Fruit fly (Drosophila melanogaster): ENCODE data around the gene Men.

Gene Men

dm6 chr3R:12719627-12720343 lies 2.5 kb downstream of the Men start (continued):
- TF ChIP-seq CG6854 (GFP tag; optimal IDR thresholded peaks at IDR 0.05) (peak; percentile 55), CG7368 (GFP tag; optimal IDR thresholded peaks at IDR 0.05) (peak; percentile 33), Hr38 (GFP tag; optimal IDR thresholded peaks at IDR 0.05) (no peak), ss (GFP tag; optimal IDR thresholded peaks at IDR 0.05) (peak; percentile 49), Eip78C (GFP tag) (peak; percentile 80), CG1621 (tag; optimal IDR thresholded peaks at IDR 0.05) (peak; percentile 13), Hr39 (GFP tag; optimal IDR thresholded peaks at IDR 0.05) (peak; percentile 21), vri (GFP tag; optimal IDR thresholded peaks at IDR 0.05) (peak; percentile 46), Met (GFP tag; optimal IDR thresholded peaks at IDR 0.05) (peak; percentile 28), fkh (GFP tag; optimal IDR thresholded peaks at IDR 0.05) (no peak), Sox15 (GFP tag; optimal IDR thresholded peaks at IDR 0.05) (no peak), CG3919 (GFP tag; optimal IDR thresholded peaks at IDR 0.05) (peak; percentile 63), CG11902 (GFP tag; optimal IDR thresholded peaks at IDR 0.05) (peak; percentile 25), CG9139 (GFP tag; optimal IDR thresholded peaks at IDR 0.05) (peak; percentile 22), dac (GFP tag; optimal IDR thresholded peaks at IDR 0.05) (no peak), lz (GFP tag; optimal IDR thresholded peaks at IDR 0.05) (peak; percentile 38), Gug (GFP tag; IDR thresholded peaks at IDR 0.05) (no peak), CG6808 (GFP tag; optimal IDR thresholded peaks at IDR 0.05) (peak; percentile 50)

- TF ChIP-seq spab (GFP tag; optimal IDR thresholded peaks at IDR 0.05) (no peak), salr (GFP tag; optimal IDR thresholded peaks at IDR 0.05) (no peak), CG15336 (GFP tag; IDR thresholded peaks at IDR 0.05) (0 out of 2 replicates have a peak, but pooled peaks have one; percentile 1), CG8119 (GFP tag; IDR thresholded peaks at IDR 0.05) (0 out of 3 replicates have a peak, but pooled peaks have one; percentile 6)
These were observed 3.7 kb downstream of the Men start for dm6 chr3R:12718536-12719033.

- TF ChIP-seq Sox14 (GFP tag; optimal IDR thresholded peaks at IDR 0.05), result peak; percentile 6
- peak; percentile 17 for TF ChIP-seq Eip75B (GFP tag; optimal IDR thresholded peaks at IDR 0.05)
- peak; percentile 21 for TF ChIP-seq achi (GFP tag; optimal IDR thresholded peaks at IDR 0.05)
- TF ChIP-seq Smox (GFP tag; optimal IDR thresholded peaks at IDR 0.05), result peak; percentile 38
- no peak for TF ChIP-seq CG6854 (GFP tag; optimal IDR thresholded peaks at IDR 0.05)
- TF ChIP-seq Sox15 (GFP tag; optimal IDR thresholded peaks at IDR 0.05), result no peak
- no peak for TF ChIP-seq CG4318 (GFP tag; optimal IDR thresholded peaks at IDR 0.05)
- TF ChIP-seq CG9139 (GFP tag; optimal IDR thresholded peaks at IDR 0.05), result peak; percentile 16
- TF ChIP-seq CG8632 (GFP tag; optimal IDR thresholded peaks at IDR 0.05), result peak; percentile 2
- TF ChIP-seq Sox102F (GFP tag; optimal IDR thresholded peaks at IDR 0.05), result no peak
- TF ChIP-seq CG3919 (GFP tag; optimal IDR thresholded peaks at IDR 0.05), result peak; percentile 26
- TF ChIP-seq fkh (GFP tag; optimal IDR thresholded peaks at IDR 0.05), result peak; percentile 65
- TF ChIP-seq CG32006 (GFP tag; optimal IDR thresholded peaks at IDR 0.05), result peak; percentile 61
- peak; percentile 62 for TF ChIP-seq vri (GFP tag; optimal IDR thresholded peaks at IDR 0.05)
- no peak for TF ChIP-seq net (GFP tag; optimal IDR thresholded peaks at IDR 0.05)
- peak; percentile 38 for TF ChIP-seq lz (GFP tag; optimal IDR thresholded peaks at IDR 0.05)
- no peak for TF ChIP-seq CG11762 (GFP tag; optimal IDR thresholded peaks at IDR 0.05; ENCODE audit: insufficient read depth)
- TF ChIP-seq CG31627 (GFP tag; optimal IDR thresholded peaks at IDR 0.05), result peak; percentile 40
- no peak for TF ChIP-seq Ets96B (tag; optimal IDR thresholded peaks at IDR 0.05)
- TF ChIP-seq salr (GFP tag; optimal IDR thresholded peaks at IDR 0.05), result peak in 1 of 2 experiments; percentile 36
- TF ChIP-seq Lpt (GFP tag; optimal IDR thresholded peaks at IDR 0.05), result no peak
- peak; percentile 50 for TF ChIP-seq esn (GFP tag; optimal IDR thresholded peaks at IDR 0.05)
- TF ChIP-seq spab (GFP tag; optimal IDR thresholded peaks at IDR 0.05), result no peak
- TF ChIP-seq svp (GFP tag), result peak; percentile 87
- TF ChIP-seq CG15336 (GFP tag; IDR thresholded peaks at IDR 0.05), result peak; percentile 52; the same call in 1 of the 2 replicates
- TF ChIP-seq CG10631 (GFP tag; optimal IDR thresholded peaks at IDR 0.05), result peak; percentile 51
- peak; percentile 4 for TF ChIP-seq topi (GFP tag; optimal IDR thresholded peaks at IDR 0.05)
- TF ChIP-seq Met (GFP tag; optimal IDR thresholded peaks at IDR 0.05), result peak; percentile 54
- TF ChIP-seq Gug (GFP tag; IDR thresholded peaks at IDR 0.05), result peak; percentile 53
- TF ChIP-seq dac (GFP tag; optimal IDR thresholded peaks at IDR 0.05), result no peak
- peak; percentile 61 for TF ChIP-seq CG11294 (GFP tag; IDR thresholded peaks at IDR 0.05)
- peak; percentile 41 for TF ChIP-seq pdm3 (GFP tag; optimal IDR thresholded peaks at IDR 0.05)
- no peak for TF ChIP-seq CG10669 (GFP tag; optimal IDR thresholded peaks at IDR 0.05)
- peak; percentile 10 for TF ChIP-seq CG6808 (GFP tag; optimal IDR thresholded peaks at IDR 0.05)
These were observed 4.4 kb downstream of the Men start for dm6 chr3R:12717588-12718535.

All from whole organism, prepupa.